Fruit fly (Drosophila melanogaster) ovary, adult (tissue): ENCODE data around the gene Sfp33A4.

ENCODE experiments used
- CG17801 ChIP-seq: fragments of 200-800 bp; optimal IDR thresholded peaks from 2 replicates; lab custom pipeline; 2019; ENCODE audit warnings: missing biosample characterization, mild to moderate bottlenecking, missing genetic modification characterization, moderate library complexity; ENCODE audit not compliant: partially characterized antibody

Sfp33A4 gene

dm6 chr2L:11836943-11837342, at the start of gene Sfp33A4:
Sfp33A4 (plus strand) TSS chr2L:11837243.
- TF ChIP-seq CG17801 (GFP tag; lab: Kevin White, UChicago): no peak

- TF ChIP-seq CG17801 (GFP tag; lab: Kevin White, UChicago): no peak
These were observed 49.0 kb upstream of the Sfp33A4 start, which contains the start of gene CG14931 for dm6 chr2L:11788034-11788433. CG14931 (plus strand) TSS chr2L:11788334.

dm6 chr2L:11789690-11790089, 47.4 kb upstream of the Sfp33A4 start, which contains the start of gene CG14932:
CG14932 (plus strand) TSS chr2L:11789919.
- no peak for TF ChIP-seq CG17801 (GFP tag; lab: Kevin White, UChicago)

- no peak for TF ChIP-seq CG17801 (GFP tag; lab: Kevin White, UChicago)
These were observed 44.8 kb upstream of the Sfp33A4 start, which contains the start of gene Tsp33B for dm6 chr2L:11792265-11792664. Tsp33B (minus strand) TSS chr2L:11792365.

dm6 chr2L:11793986-11794385, 43.1 kb upstream of the Sfp33A4 start, which contains the start of gene CG14937:
CG14937 (minus strand) TSS chr2L:11794086.
- TF ChIP-seq CG17801 (GFP tag; lab: Kevin White, UChicago): no peak

- no peak for TF ChIP-seq CG17801 (GFP tag; lab: Kevin White, UChicago)
These were observed 39.9 kb upstream of the Sfp33A4 start for dm6 chr2L:11797127-11797526.

dm6 chr2L:11804228-11805044, 32.6 kb upstream of the Sfp33A4 start:
- TF ChIP-seq CG17801 (GFP tag; lab: Kevin White, UChicago): no peak

- no peak for TF ChIP-seq CG17801 (GFP tag; lab: Kevin White, UChicago)
These were observed 30.9 kb upstream of the Sfp33A4 start for dm6 chr2L:11806022-11806700.

- TF ChIP-seq CG17801 (GFP tag; lab: Kevin White, UChicago): peak; percentile 51
These were observed 30.1 kb upstream of the Sfp33A4 start for dm6 chr2L:11806701-11807674.

dm6 chr2L:11807697-11808226, 29.3 kb upstream of the Sfp33A4 start:
- TF ChIP-seq CG17801 (GFP tag; lab: Kevin White, UChicago): peak; percentile 48

dm6 chr2L:11808327-11808701, 28.7 kb upstream of the Sfp33A4 start:
- TF ChIP-seq CG17801 (GFP tag; lab: Kevin White, UChicago): no peak

- TF ChIP-seq CG17801 (GFP tag; lab: Kevin White, UChicago): no peak
These were observed 28.1 kb upstream of the Sfp33A4 start, which contains the start of gene crol for dm6 chr2L:11808702-11809583. crol (minus strand) TSS chr2L:11809438.

- no peak for TF ChIP-seq CG17801 (GFP tag; lab: Kevin White, UChicago)
These were observed 27.2 kb upstream of the Sfp33A4 start for dm6 chr2L:11809823-11810222.
